Fruit fly (Drosophila melanogaster) whole organism, adult: ENCODE results near the gene CG14212.

ENCODE experiments used
- CG11617 ChIP-seq: fragments of 200-800 bp; sonication (Bioruptor generic); optimal IDR thresholded peaks from 2 replicates; lab custom pipeline; 2017; ENCODE audit warnings: mild to moderate bottlenecking, missing biosample characterization, missing genetic modification reagents, missing genetic modification characterization
- CG12768 ChIP-seq: fragments of 200-800 bp; sonication (Bioruptor generic); optimal IDR thresholded peaks from 2 replicates; lab custom pipeline; 2017; ENCODE audit warnings: missing biosample characterization, missing genetic modification characterization, mild to moderate bottlenecking, moderate library complexity, missing genetic modification reagents
- CG14711 ChIP-seq: fragments of 200-800 bp; sonication (Bioruptor generic); optimal IDR thresholded peaks from 2 replicates; lab custom pipeline; 2018; ENCODE audit warnings: missing biosample characterization, mild to moderate bottlenecking, missing genetic modification characterization, moderate library complexity
- CG1620 ChIP-seq: fragments of 200-800 bp; sonication (Bioruptor generic); optimal IDR thresholded peaks from 2 replicates; lab custom pipeline; 2016; ENCODE audit warnings: missing biosample characterization, missing genetic modification characterization
- CG33017 ChIP-seq: fragments of 200-800 bp; sonication (Bioruptor generic); optimal IDR thresholded peaks from 2 replicates; lab custom pipeline; 2018; ENCODE audit warnings: missing biosample characterization, mild to moderate bottlenecking, missing genetic modification characterization, moderate library complexity
- CG5204 ChIP-seq: fragments of 200-800 bp; sonication (Bioruptor generic); optimal IDR thresholded peaks from 2 replicates; lab custom pipeline; 2016; ENCODE audit warnings: missing biosample characterization, missing genetic modification characterization
- CG7045 ChIP-seq: fragments of 200-800 bp; sonication (Bioruptor generic); optimal IDR thresholded peaks from 2 replicates; lab custom pipeline; 2017; ENCODE audit warnings: missing biosample characterization, mild to moderate bottlenecking, missing genetic modification characterization
- CG7101 ChIP-seq: fragments of 200-800 bp; sonication (Bioruptor generic); optimal IDR thresholded peaks from 2 replicates; lab custom pipeline; 2018; ENCODE audit warnings: missing biosample characterization, mild to moderate bottlenecking, missing genetic modification characterization, moderate library complexity
- Clk ChIP-seq: fragments of 200-800 bp; sonication (Bioruptor generic); optimal IDR thresholded peaks from 2 replicates; lab custom pipeline; 2017; ENCODE audit warnings: missing biosample characterization, missing genetic modification characterization
- Crg-1 ChIP-seq: fragments of 200-800 bp; sonication (Bioruptor generic); optimal IDR thresholded peaks from 2 replicates; lab custom pipeline; 2016; ENCODE audit warnings: missing biosample characterization, missing genetic modification characterization
- Hr96 ChIP-seq: fragments of 200-800 bp; sonication (Bioruptor generic); optimal IDR thresholded peaks from 2 replicates; lab custom pipeline; 2016; ENCODE audit warnings: missing biosample characterization, missing genetic modification characterization
- Mnt ChIP-seq: fragments of 200-800 bp; sonication (Bioruptor generic); optimal IDR thresholded peaks from 2 replicates; lab custom pipeline; 2016; ENCODE audit warnings: missing biosample characterization, mild to moderate bottlenecking, missing genetic modification characterization
- bab1 ChIP-seq: fragments of 200-800 bp; sonication (Bioruptor generic); optimal IDR thresholded peaks from 3 replicates; lab custom pipeline; 2019; ENCODE audit warnings: missing biosample characterization, mild to moderate bottlenecking, missing genetic modification characterization, moderate library complexity
- cic ChIP-seq: fragments of 200-800 bp; sonication (Bioruptor generic); optimal IDR thresholded peaks from 2 replicates; lab custom pipeline; 2017; ENCODE audit warnings: missing biosample characterization, mild to moderate bottlenecking, missing genetic modification characterization, moderate library complexity
- cnc ChIP-seq, 2 experiments: fragments of >200 bp; optimal IDR thresholded peaks; 2 replicates each; lab custom pipeline; 2017
- kay ChIP-seq: fragments of 200-800 bp; sonication (Bioruptor generic); peaks from one replicate; lab custom pipeline; 2016; ENCODE audit warnings: missing biosample characterization, missing genetic modification characterization, borderline replicate concordance
- ovo ChIP-seq: fragments of 200-800 bp; sonication (Bioruptor generic); optimal IDR thresholded peaks from 2 replicates; lab custom pipeline; 2016; ENCODE audit warnings: missing biosample characterization, missing genetic modification characterization
- pad ChIP-seq: fragments of 200-800 bp; sonication (Bioruptor generic); optimal IDR thresholded peaks from 3 replicates; lab custom pipeline; 2017; ENCODE audit warnings: missing biosample characterization, missing genetic modification characterization, mild to moderate bottlenecking, moderate library complexity, missing genetic modification reagents
- tj ChIP-seq: fragments of 200-800 bp; sonication (Bioruptor generic); optimal IDR thresholded peaks from 3 replicates; lab custom pipeline; 2017; ENCODE audit warnings: missing biosample characterization, mild to moderate bottlenecking, missing genetic modification characterization, moderate library complexity
- toe ChIP-seq: fragments of 200-800 bp; sonication (Bioruptor generic); optimal IDR thresholded peaks from 2 replicates; lab custom pipeline; 2016; ENCODE audit warnings: missing biosample characterization, missing genetic modification characterization

The CG14212 gene

dm6 chrX:19637434-19638327 lies 12.2 kb downstream of the CG14212 start:
- no peak for TF ChIP-seq Hr96 (GFP tag; lab: Kevin White, UChicago)
- peak; percentile 26 for TF ChIP-seq tj (GFP tag; lab: Kevin White, UChicago)
- peak; percentile 48 for TF ChIP-seq bab1
- no peak for TF ChIP-seq CG5204 (GFP tag; lab: Kevin White, UChicago)
- TF ChIP-seq CG12768 (GFP tag; lab: Kevin White, UChicago) = no peak
- peak; percentile 96 for TF ChIP-seq pad (GFP tag; lab: Kevin White, UChicago)
- no peak for TF ChIP-seq toe (GFP tag; lab: Kevin White, UChicago)
- TF ChIP-seq Clk (GFP tag; lab: Kevin White, UChicago) = no peak
- TF ChIP-seq CG1620 = no peak
- TF ChIP-seq CG33017 = no peak
- peak; percentile 4 for TF ChIP-seq Mnt (GFP tag; lab: Kevin White, UChicago)
- no peak for TF ChIP-seq CG7045 (GFP tag; lab: Kevin White, UChicago)
- TF ChIP-seq CG7101 (tag; lab: Kevin White, UChicago) = peak; percentile 26

- TF ChIP-seq ovo (no peak), pad (GFP tag; lab: Kevin White, UChicago) (no peak), Crg-1 (GFP tag; lab: Kevin White, UChicago) (no peak), Clk (GFP tag; lab: Kevin White, UChicago) (no peak), CG5204 (GFP tag; lab: Kevin White, UChicago) (no peak), Hr96 (GFP tag; lab: Kevin White, UChicago) (no peak), toe (GFP tag; lab: Kevin White, UChicago) (no peak), CG11617 (GFP tag; lab: Kevin White, UChicago) (no peak), cnc (optimal IDR thresholded peaks at IDR 0.05; lab: Kevin White, UChicago) (no peak), CG7101 (tag; lab: Kevin White, UChicago) (no peak), Mnt (GFP tag; lab: Kevin White, UChicago) (no peak), cic (no peak), CG14711 (no peak), bab1 (no peak), CG12768 (GFP tag; lab: Kevin White, UChicago) (no peak), CG7045 (GFP tag; lab: Kevin White, UChicago) (no peak), kay (GFP tag; lab: Kevin White, UChicago) (no peak), tj (GFP tag; lab: Kevin White, UChicago) (no peak), CG33017 (no peak), CG1620 (no peak)
Observed at dm6 chrX:19638328-19638940, 12.9 kb downstream of the CG14212 start, which contains the start of gene Rcd-1. Gene Rcd-1, plus strand, starts transcription at chrX:19638767.

dm6 chrX:19640707-19641248 lies 15.3 kb downstream of the CG14212 start:
- TF ChIP-seq pad (GFP tag; lab: Kevin White, UChicago) = peak; percentile 70
- TF ChIP-seq CG14711 = no peak
- TF ChIP-seq bab1 = peak; percentile 24
- no peak for TF ChIP-seq toe (GFP tag; lab: Kevin White, UChicago)
- TF ChIP-seq Mnt (GFP tag; lab: Kevin White, UChicago) = no peak
- no peak for TF ChIP-seq CG7045 (GFP tag; lab: Kevin White, UChicago)
- TF ChIP-seq ovo = no peak
- no peak for TF ChIP-seq Clk (GFP tag; lab: Kevin White, UChicago)
- TF ChIP-seq tj (GFP tag; lab: Kevin White, UChicago) = no peak

- peak; percentile 18 for TF ChIP-seq CG11617 (GFP tag; lab: Kevin White, UChicago)
- peak; percentile 40 for TF ChIP-seq CG7101 (tag; lab: Kevin White, UChicago)
- TF ChIP-seq pad (GFP tag; lab: Kevin White, UChicago) = peak; percentile 39
- no peak for TF ChIP-seq CG5204 (GFP tag; lab: Kevin White, UChicago)
- no peak for TF ChIP-seq CG33017
- TF ChIP-seq bab1 = peak; percentile 55
- TF ChIP-seq tj (GFP tag; lab: Kevin White, UChicago) = peak; percentile 41
- TF ChIP-seq CG12768 (GFP tag; lab: Kevin White, UChicago) = peak; percentile 1
- peak; percentile 65 for TF ChIP-seq CG1620
- TF ChIP-seq Mnt (GFP tag; lab: Kevin White, UChicago) = peak; percentile 31
- peak; percentile 95 for TF ChIP-seq ovo
- no peak for TF ChIP-seq cnc (optimal IDR thresholded peaks at IDR 0.05; lab: Kevin White, UChicago)
Observed at dm6 chrX:19642819-19643504, 17.5 kb downstream of the CG14212 start, which contains the start of the genes CG12237 and Sec61gamma. Gene CG12237, minus strand, starts transcription at chrX:19642869. Gene Sec61gamma, plus strand, starts transcription at chrX:19643327.

dm6 chrX:19645873-19646541 lies 20.5 kb downstream of the CG14212 start, which contains the start of gene Arp10:
Gene Arp10, minus strand, starts transcription at chrX:19646176.
- no peak for TF ChIP-seq CG5204 (GFP tag; lab: Kevin White, UChicago)
- peak; percentile 36 for TF ChIP-seq CG33017
- TF ChIP-seq bab1 = peak; percentile 15
